Fruit fly (Drosophila melanogaster): ENCODE measurements around the gene bur.

Gene bur

DNA sequence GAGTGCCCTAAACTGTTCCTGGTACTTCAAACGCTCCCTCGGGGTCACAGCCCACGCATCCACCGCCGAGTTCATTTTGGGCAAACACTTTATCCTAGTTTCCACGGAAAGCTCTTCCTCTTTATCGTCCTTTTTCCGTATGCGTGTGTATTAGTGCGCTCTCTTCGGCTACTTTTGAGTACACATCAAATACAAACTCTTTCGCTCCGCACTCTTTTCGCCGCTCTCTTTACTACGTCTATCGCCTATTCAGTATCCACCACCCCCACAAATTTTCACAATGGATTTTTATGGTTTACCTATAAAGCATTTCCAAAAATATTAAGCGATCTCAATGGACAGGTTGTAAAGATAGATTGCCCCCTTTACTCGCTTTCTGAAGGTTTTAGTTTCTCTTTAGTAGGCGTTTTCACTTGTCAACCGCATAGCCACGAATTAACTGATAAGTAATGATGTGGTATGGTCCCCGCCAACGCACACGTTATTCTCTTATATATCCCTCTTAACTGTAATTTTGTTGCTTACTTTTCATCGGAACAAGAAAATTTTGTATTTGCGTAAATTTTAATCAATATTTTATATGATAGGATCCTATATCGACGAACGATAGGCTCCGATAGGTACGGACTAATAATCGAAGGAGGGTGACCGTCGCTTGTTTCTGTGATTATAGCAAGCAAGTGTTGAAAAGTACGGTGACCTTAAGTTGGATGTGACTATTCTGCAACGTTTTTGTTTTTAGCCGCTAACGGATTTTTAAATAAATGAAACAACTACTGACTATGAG lies 37.6 kb downstream of the bur start, which contains the start of gene Dap160 (continued):
- TF ChIP-seq sna (GFP tag; IDR thresholded peaks at IDR 0.05; ENCODE audit: partially characterized antibody) = peak; percentile 33; the same call in 1 of the 2 replicates
- TF ChIP-seq CG14014 (GFP tag; IDR thresholded peaks at IDR 0.05) = no peak
- no peak for TF ChIP-seq CG13123 (GFP tag; optimal IDR thresholded peaks at IDR 0.05)
- TF ChIP-seq gcm (GFP tag; optimal IDR thresholded peaks at IDR 0.05) = no peak
- no peak for TF ChIP-seq CG11696 (GFP tag; IDR thresholded peaks at IDR 0.05)
- TF ChIP-seq Opbp (GFP tag; IDR thresholded peaks at IDR 0.05; ENCODE audit: partially characterized antibody) = peak; percentile 82; the same call in 2 of the 3 replicates
- peak; percentile 89 for TF ChIP-seq CG10267 (tag; optimal IDR thresholded peaks at IDR 0.05)
- peak; percentile 16 for TF ChIP-seq mam (GFP tag; optimal IDR thresholded peaks at IDR 0.05)
- TF ChIP-seq Hr78 (GFP tag; optimal IDR thresholded peaks at IDR 0.05) = no peak
- peak; percentile 29 for TF ChIP-seq Ets97D (GFP tag; optimal IDR thresholded peaks at IDR 0.05)
- TF ChIP-seq CG7357 (GFP tag; IDR thresholded peaks at IDR 0.05) = peak; percentile 62
- TF ChIP-seq vvl (GFP tag; IDR thresholded peaks at IDR 0.05) = no peak
- TF ChIP-seq CG17802 (tag; optimal IDR thresholded peaks at IDR 0.05) = peak; percentile 61
- peak; percentile 67 for TF ChIP-seq pzg (GFP tag; optimal IDR thresholded peaks at IDR 0.05)
- peak; percentile 51 for TF ChIP-seq CG34376 (GFP tag; optimal IDR thresholded peaks at IDR 0.05)
- peak; percentile 60 for TF ChIP-seq gfzf (GFP tag; optimal IDR thresholded peaks at IDR 0.05)
- no peak for TF ChIP-seq CG14667 (GFP tag; IDR thresholded peaks at IDR 0.05)
- peak; percentile 79 for TF ChIP-seq stwl (tag; optimal IDR thresholded peaks at IDR 0.05)
- no peak for TF ChIP-seq Jarid2 (GFP tag; optimal IDR thresholded peaks at IDR 0.05)
- no peak for TF ChIP-seq CG18764 (GFP tag; optimal IDR thresholded peaks at IDR 0.05)
- peak; percentile 29; the same call in 1 of the 2 replicates for TF ChIP-seq seq (GFP tag; IDR thresholded peaks at IDR 0.05)
- peak; percentile 49; the same call in 1 of the 2 replicates for TF ChIP-seq ato (GFP tag; IDR thresholded peaks at IDR 0.05; ENCODE audit: partially characterized antibody)
- TF ChIP-seq MESR4 (GFP tag; optimal IDR thresholded peaks at IDR 0.05) = peak; percentile 91
- TF ChIP-seq CG13287 (GFP tag; IDR thresholded peaks at IDR 0.05; ENCODE audit: partially characterized antibody) = peak; percentile 77
- TF ChIP-seq nerfin-2 (GFP tag; IDR thresholded peaks at IDR 0.05; ENCODE audit: partially characterized antibody) = peak; percentile 67
- TF ChIP-seq CG42726 (GFP tag; IDR thresholded peaks at IDR 0.05; ENCODE audit: partially characterized antibody) = peak; percentile 84
- 0 out of 2 replicates have a peak, but pooled peaks have one; percentile 33 for TF ChIP-seq CG1024 (GFP tag; IDR thresholded peaks at IDR 0.05)
- peak; percentile 52; the same call in 1 of the 2 replicates for TF ChIP-seq Rfx (GFP tag; IDR thresholded peaks at IDR 0.05)
- TF ChIP-seq grn (GFP tag; optimal IDR thresholded peaks at IDR 0.05) = peak; percentile 36
- no peak for TF ChIP-seq CG17612 (GFP tag; IDR thresholded peaks at IDR 0.05)
- TF ChIP-seq Dip2 (GFP tag; IDR thresholded peaks at IDR 0.05) = no peak
- peak; percentile 21 for TF ChIP-seq CG3281 (GFP tag; optimal IDR thresholded peaks at IDR 0.05)
- TF ChIP-seq CG12299 (tag; optimal IDR thresholded peaks at IDR 0.05) = no peak
- no peak for TF ChIP-seq NC2α (GFP tag; optimal IDR thresholded peaks at IDR 0.05)
- TF ChIP-seq CG2120 (GFP tag; optimal IDR thresholded peaks at IDR 0.05) = peak; percentile 51
- TF ChIP-seq tna (GFP tag; IDR thresholded peaks at IDR 0.05; ENCODE audit: partially characterized antibody) = peak; percentile 59; the same call in 1 of the 2 replicates
- TF ChIP-seq CG2129 (GFP tag; IDR thresholded peaks at IDR 0.05; ENCODE audit: partially characterized antibody) = peak; percentile 28; the same call in 1 of the 2 replicates
- TF ChIP-seq B-H2 (GFP tag; optimal IDR thresholded peaks at IDR 0.05) = peak; percentile 8
- no peak for TF ChIP-seq CG6654 (GFP tag; optimal IDR thresholded peaks at IDR 0.05)
- peak; percentile 93 for TF ChIP-seq CG3995 (GFP tag; optimal IDR thresholded peaks at IDR 0.05)
- TF ChIP-seq Hey (tag; optimal IDR thresholded peaks at IDR 0.05) = no peak
- TF ChIP-seq onecut (GFP tag; IDR thresholded peaks at IDR 0.05) = peak; percentile 79
- TF ChIP-seq zen2 (GFP tag; IDR thresholded peaks at IDR 0.05; ENCODE audit: partially characterized antibody) = peak; percentile 50; the same call in 1 of the 3 replicates
- no peak for TF ChIP-seq eve (GFP tag; optimal IDR thresholded peaks at IDR 0.05)
- peak; percentile 67 for TF ChIP-seq row (GFP tag; IDR thresholded peaks at IDR 0.05)
- no peak for TF ChIP-seq sisA (GFP tag; IDR thresholded peaks at IDR 0.05)
- no peak for TF ChIP-seq Fer3 (tag; optimal IDR thresholded peaks at IDR 0.05)
- TF ChIP-seq Med (GFP tag) = peak; percentile 79

All from whole organism, embryonic.